Worm (Caenorhabditis elegans): ENCODE data around the gene F26F4.8.

ce11 chrIII:4854918-4855317 lies 50.4 kb downstream of the F26F4.8 start, which contains the start of gene C35D10.8:
- no peak for TF ChIP-seq mep-1 (tag; optimal IDR thresholded peaks at IDR 0.05)
- no peak for TF ChIP-seq fos-1 (tag; optimal IDR thresholded peaks at IDR 0.05)
- TF ChIP-seq lsy-2 (tag; optimal IDR thresholded peaks at IDR 0.05) = no peak
- no peak for TF ChIP-seq nhr-10 (tag; optimal IDR thresholded peaks at IDR 0.05)
- no peak for TF ChIP-seq unc-130 (GFP tag; optimal IDR thresholded peaks at IDR 0.05)
- no peak for TF ChIP-seq mdl-1 (tag; optimal IDR thresholded peaks at IDR 0.05)
- TF ChIP-seq saeg-2 (GFP tag; IDR thresholded peaks at IDR 0.05) = no peak
- TF ChIP-seq R02D3.7 (tag; optimal IDR thresholded peaks at IDR 0.05) = no peak
- TF ChIP-seq nhr-11 (tag; optimal IDR thresholded peaks at IDR 0.05) = no peak
- no peak for TF ChIP-seq ceh-82 (tag; optimal IDR thresholded peaks at IDR 0.05)
- TF ChIP-seq nhr-237 (tag; optimal IDR thresholded peaks at IDR 0.05) = no peak
- TF ChIP-seq nhr-102 (tag; optimal IDR thresholded peaks at IDR 0.05) = no peak
